Worm (Caenorhabditis elegans) whole organism, L1 larva: ENCODE measurements around the gene C29G2.3.

Source experiments
- C04F5.9 ChIP-seq: sonication (generic microtip); optimal IDR thresholded peaks from 2 replicates; lab custom pipeline; 2016; ENCODE audit warnings: missing genetic modification characterization, missing compliant biosample characterization
- grh-1 ChIP-seq: fragments of 200-800 bp; sonication (Bioruptor generic); IDR thresholded peaks from 2 replicates; pipeline ENCODE4 v1.3.6; 2022; ENCODE audit warnings: missing genetic modification reagents, missing genetic modification characterization, missing compliant biosample characterization

- TF ChIP-seq grh-1 (GFP tag; lab: Robert Waterston, UW), result no peak
- TF ChIP-seq C04F5.9, result no peak
These were observed 7.6 kb upstream of the C29G2.3 start, which contains the start of gene srj-20 for ce11 chrV:2573108-2573507.
